Fruit fly (Drosophila melanogaster) whole organism, adult: ENCODE measurements around the gene Vps45.

Source experiments
- CG11617 ChIP-seq: fragments of 200-800 bp; sonication (Bioruptor generic); optimal IDR thresholded peaks from 2 replicates; lab custom pipeline; 2017; ENCODE audit warnings: mild to moderate bottlenecking, missing biosample characterization, missing genetic modification reagents, missing genetic modification characterization
- CG12768 ChIP-seq: fragments of 200-800 bp; sonication (Bioruptor generic); optimal IDR thresholded peaks from 2 replicates; lab custom pipeline; 2017; ENCODE audit warnings: missing biosample characterization, missing genetic modification characterization, mild to moderate bottlenecking, moderate library complexity, missing genetic modification reagents
- CG14711 ChIP-seq: fragments of 200-800 bp; sonication (Bioruptor generic); optimal IDR thresholded peaks from 2 replicates; lab custom pipeline; 2018; ENCODE audit warnings: missing biosample characterization, mild to moderate bottlenecking, missing genetic modification characterization, moderate library complexity
- CG1620 ChIP-seq: fragments of 200-800 bp; sonication (Bioruptor generic); optimal IDR thresholded peaks from 2 replicates; lab custom pipeline; 2016; ENCODE audit warnings: missing biosample characterization, missing genetic modification characterization
- CG33017 ChIP-seq: fragments of 200-800 bp; sonication (Bioruptor generic); optimal IDR thresholded peaks from 2 replicates; lab custom pipeline; 2018; ENCODE audit warnings: missing biosample characterization, mild to moderate bottlenecking, missing genetic modification characterization, moderate library complexity
- CG5204 ChIP-seq: fragments of 200-800 bp; sonication (Bioruptor generic); optimal IDR thresholded peaks from 2 replicates; lab custom pipeline; 2016; ENCODE audit warnings: missing biosample characterization, missing genetic modification characterization
- CG7045 ChIP-seq: fragments of 200-800 bp; sonication (Bioruptor generic); optimal IDR thresholded peaks from 2 replicates; lab custom pipeline; 2017; ENCODE audit warnings: missing biosample characterization, mild to moderate bottlenecking, missing genetic modification characterization
- CG7101 ChIP-seq: fragments of 200-800 bp; sonication (Bioruptor generic); optimal IDR thresholded peaks from 2 replicates; lab custom pipeline; 2018; ENCODE audit warnings: missing biosample characterization, mild to moderate bottlenecking, missing genetic modification characterization, moderate library complexity
- Clk ChIP-seq: fragments of 200-800 bp; sonication (Bioruptor generic); optimal IDR thresholded peaks from 2 replicates; lab custom pipeline; 2017; ENCODE audit warnings: missing biosample characterization, missing genetic modification characterization
- Crg-1 ChIP-seq: fragments of 200-800 bp; sonication (Bioruptor generic); optimal IDR thresholded peaks from 2 replicates; lab custom pipeline; 2016; ENCODE audit warnings: missing biosample characterization, missing genetic modification characterization
- Hr96 ChIP-seq: fragments of 200-800 bp; sonication (Bioruptor generic); optimal IDR thresholded peaks from 2 replicates; lab custom pipeline; 2016; ENCODE audit warnings: missing biosample characterization, missing genetic modification characterization
- Mnt ChIP-seq: fragments of 200-800 bp; sonication (Bioruptor generic); optimal IDR thresholded peaks from 2 replicates; lab custom pipeline; 2016; ENCODE audit warnings: missing biosample characterization, mild to moderate bottlenecking, missing genetic modification characterization
- bab1 ChIP-seq: fragments of 200-800 bp; sonication (Bioruptor generic); optimal IDR thresholded peaks from 3 replicates; lab custom pipeline; 2019; ENCODE audit warnings: missing biosample characterization, mild to moderate bottlenecking, missing genetic modification characterization, moderate library complexity
- cic ChIP-seq: fragments of 200-800 bp; sonication (Bioruptor generic); optimal IDR thresholded peaks from 2 replicates; lab custom pipeline; 2017; ENCODE audit warnings: missing biosample characterization, mild to moderate bottlenecking, missing genetic modification characterization, moderate library complexity
- cnc ChIP-seq, 2 experiments: fragments of >200 bp; optimal IDR thresholded peaks; 2 replicates each; lab custom pipeline; 2017
- kay ChIP-seq: fragments of 200-800 bp; sonication (Bioruptor generic); peaks from one replicate; lab custom pipeline; 2016; ENCODE audit warnings: missing biosample characterization, missing genetic modification characterization, borderline replicate concordance
- ovo ChIP-seq: fragments of 200-800 bp; sonication (Bioruptor generic); optimal IDR thresholded peaks from 2 replicates; lab custom pipeline; 2016; ENCODE audit warnings: missing biosample characterization, missing genetic modification characterization
- pad ChIP-seq: fragments of 200-800 bp; sonication (Bioruptor generic); optimal IDR thresholded peaks from 3 replicates; lab custom pipeline; 2017; ENCODE audit warnings: missing biosample characterization, missing genetic modification characterization, mild to moderate bottlenecking, moderate library complexity, missing genetic modification reagents
- tj ChIP-seq: fragments of 200-800 bp; sonication (Bioruptor generic); optimal IDR thresholded peaks from 3 replicates; lab custom pipeline; 2017; ENCODE audit warnings: missing biosample characterization, mild to moderate bottlenecking, missing genetic modification characterization, moderate library complexity
- toe ChIP-seq: fragments of 200-800 bp; sonication (Bioruptor generic); optimal IDR thresholded peaks from 2 replicates; lab custom pipeline; 2016; ENCODE audit warnings: missing biosample characterization, missing genetic modification characterization

The Vps45 gene

DNA sequence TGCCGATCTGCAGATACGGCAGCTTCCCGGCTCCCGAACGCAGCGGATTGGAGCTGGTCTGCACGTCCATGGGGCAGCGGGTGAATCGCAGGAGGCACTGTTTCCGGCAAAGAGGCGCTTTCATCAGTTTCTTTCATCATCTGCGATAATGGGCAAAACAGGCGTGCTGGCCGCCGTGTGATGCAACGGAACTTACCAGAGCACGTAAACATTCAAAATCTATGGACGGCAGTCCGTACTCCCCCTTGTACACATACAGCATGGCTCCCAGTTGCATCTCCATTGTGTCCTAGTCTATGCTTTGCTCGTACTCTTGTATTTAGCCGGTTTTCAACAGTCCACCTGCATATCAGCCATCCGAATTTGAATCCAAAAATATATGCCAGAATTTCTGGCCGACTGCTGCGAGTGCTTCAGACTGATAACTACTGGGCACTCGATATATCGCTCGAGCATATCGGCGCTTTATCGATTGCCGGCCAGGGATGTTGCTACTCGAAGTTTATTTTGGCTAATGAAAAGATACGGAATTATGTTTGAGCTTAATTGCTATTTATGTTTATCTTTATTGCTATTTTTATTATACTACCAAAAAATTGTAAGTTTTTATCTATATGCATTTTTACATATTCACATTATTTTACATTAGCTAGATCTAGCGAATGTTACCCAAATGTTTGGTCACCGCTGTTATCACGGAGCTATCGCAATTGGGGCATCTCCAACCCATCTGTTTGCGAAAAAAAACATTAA, at the start of gene Vps45, which contains the start of gene CG9393:
Gene Vps45 (plus strand): TSS at position 685 of the 753 bp plus-strand sequence.
Gene CG9393 (minus strand): TSS at position 434 of the 753 bp plus-strand sequence.
- TF ChIP-seq pad (GFP tag; lab: Kevin White, UChicago) (no peak), Clk (GFP tag; lab: Kevin White, UChicago) (no peak), cic (GFP tag; lab: Kevin White, UChicago) (no peak), Mnt (GFP tag; lab: Kevin White, UChicago) (peak; percentile 82), CG7045 (GFP tag; lab: Kevin White, UChicago) (peak; percentile 28), CG14711 (tag; lab: Kevin White, UChicago) (peak; percentile 74), CG12768 (GFP tag; lab: Kevin White, UChicago) (peak; percentile 32), cnc (optimal IDR thresholded peaks at IDR 0.05; lab: Kevin White, UChicago) (no peak), CG7101 (tag; lab: Kevin White, UChicago) (peak; percentile 63), CG1620 (GFP tag; lab: Kevin White, UChicago) (peak; percentile 75), CG11617 (GFP tag; lab: Kevin White, UChicago) (peak; percentile 70), Crg-1 (GFP tag; lab: Kevin White, UChicago) (peak; percentile 37), bab1 (GFP tag; lab: Kevin White, UChicago) (peak; percentile 57), toe (GFP tag; lab: Kevin White, UChicago) (no peak), CG33017 (tag; lab: Kevin White, UChicago) (peak; percentile 27), Hr96 (GFP tag; lab: Kevin White, UChicago) (no peak), CG5204 (no peak), kay (GFP tag; lab: Kevin White, UChicago) (no peak), ovo (GFP tag; lab: Kevin White, UChicago) (peak; percentile 56), tj (peak; percentile 26)

DNA sequence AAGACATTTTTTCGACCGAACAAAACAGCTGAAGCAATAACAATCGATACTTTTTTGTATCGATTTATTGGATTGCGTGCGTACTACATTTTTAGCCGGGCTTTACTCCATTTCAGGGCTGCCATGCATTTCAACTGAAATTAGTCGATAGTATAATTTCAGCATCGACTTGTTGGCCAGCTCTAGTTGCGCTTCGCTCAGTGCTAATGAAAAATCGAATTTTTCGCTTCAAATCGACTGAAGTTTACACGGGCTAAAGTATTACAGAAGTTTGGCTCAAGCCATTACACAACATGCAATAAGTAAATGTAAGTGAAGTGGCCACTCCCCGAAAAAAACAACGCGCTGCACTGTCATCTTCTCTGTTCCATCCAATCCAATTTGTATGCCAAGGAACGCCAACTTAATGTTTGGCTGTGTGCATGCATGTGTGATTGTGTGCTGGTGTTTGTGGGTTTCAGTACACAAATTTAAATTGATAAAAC, 47.8 kb upstream of the Vps45 start, which contains the start of the genes mRpL47, CG8176 and Kdm3:
Gene mRpL47 (minus strand): TSS at position 49 of the 485 bp plus-strand sequence.
Gene CG8176 (plus strand): TSS at position 148 of the 485 bp plus-strand sequence.
Gene Kdm3 (plus strand): TSS at position 148 of the 485 bp plus-strand sequence.
- TF ChIP-seq CG14711 (tag; lab: Kevin White, UChicago) (peak; percentile 80), cnc (optimal IDR thresholded peaks at IDR 0.05; lab: Kevin White, UChicago) (no peak), CG33017 (tag; lab: Kevin White, UChicago) (no peak), ovo (GFP tag; lab: Kevin White, UChicago) (peak; percentile 1), CG12768 (GFP tag; lab: Kevin White, UChicago) (peak; percentile 22), Mnt (GFP tag; lab: Kevin White, UChicago) (peak; percentile 89), cic (GFP tag; lab: Kevin White, UChicago) (peak; percentile 78), CG5204 (no peak), toe (GFP tag; lab: Kevin White, UChicago) (no peak), Clk (GFP tag; lab: Kevin White, UChicago) (peak; percentile 63), CG7101 (tag; lab: Kevin White, UChicago) (peak; percentile 61), Crg-1 (GFP tag; lab: Kevin White, UChicago) (peak; percentile 37), pad (GFP tag; lab: Kevin White, UChicago) (peak; percentile 45), CG7045 (GFP tag; lab: Kevin White, UChicago) (peak; percentile 5), CG1620 (GFP tag; lab: Kevin White, UChicago) (peak; percentile 86), CG11617 (GFP tag; lab: Kevin White, UChicago) (peak; percentile 73), bab1 (GFP tag; lab: Kevin White, UChicago) (peak; percentile 80), Hr96 (GFP tag; lab: Kevin White, UChicago) (no peak), kay (GFP tag; lab: Kevin White, UChicago) (no peak), tj (peak; percentile 54)

DNA sequence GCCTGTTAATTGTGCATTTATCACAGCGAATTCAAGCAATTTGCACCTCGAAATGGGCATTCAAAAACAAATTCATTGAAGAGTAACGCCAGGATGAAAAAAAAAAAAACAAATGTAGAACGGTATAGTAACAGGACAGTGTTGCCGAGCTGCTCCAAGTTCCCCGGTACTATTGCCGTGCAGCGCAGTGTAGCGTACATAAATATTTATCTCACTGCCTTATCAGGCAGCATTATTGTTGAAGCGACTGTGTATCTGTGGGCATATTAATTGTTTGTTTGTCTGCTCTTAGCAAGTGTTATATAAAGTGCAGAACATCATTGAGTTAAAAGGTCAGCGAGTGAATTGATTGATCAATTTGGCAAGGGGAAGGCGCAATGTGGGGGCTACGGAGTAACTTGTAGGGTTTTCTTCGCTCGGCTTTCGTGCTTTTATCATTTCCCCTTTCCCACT, 47.3 kb upstream of the Vps45 start:
- TF ChIP-seq CG14711 (tag; lab: Kevin White, UChicago) (peak; percentile 31), Mnt (GFP tag; lab: Kevin White, UChicago) (no peak), ovo (GFP tag; lab: Kevin White, UChicago) (peak; percentile 12)

DNA sequence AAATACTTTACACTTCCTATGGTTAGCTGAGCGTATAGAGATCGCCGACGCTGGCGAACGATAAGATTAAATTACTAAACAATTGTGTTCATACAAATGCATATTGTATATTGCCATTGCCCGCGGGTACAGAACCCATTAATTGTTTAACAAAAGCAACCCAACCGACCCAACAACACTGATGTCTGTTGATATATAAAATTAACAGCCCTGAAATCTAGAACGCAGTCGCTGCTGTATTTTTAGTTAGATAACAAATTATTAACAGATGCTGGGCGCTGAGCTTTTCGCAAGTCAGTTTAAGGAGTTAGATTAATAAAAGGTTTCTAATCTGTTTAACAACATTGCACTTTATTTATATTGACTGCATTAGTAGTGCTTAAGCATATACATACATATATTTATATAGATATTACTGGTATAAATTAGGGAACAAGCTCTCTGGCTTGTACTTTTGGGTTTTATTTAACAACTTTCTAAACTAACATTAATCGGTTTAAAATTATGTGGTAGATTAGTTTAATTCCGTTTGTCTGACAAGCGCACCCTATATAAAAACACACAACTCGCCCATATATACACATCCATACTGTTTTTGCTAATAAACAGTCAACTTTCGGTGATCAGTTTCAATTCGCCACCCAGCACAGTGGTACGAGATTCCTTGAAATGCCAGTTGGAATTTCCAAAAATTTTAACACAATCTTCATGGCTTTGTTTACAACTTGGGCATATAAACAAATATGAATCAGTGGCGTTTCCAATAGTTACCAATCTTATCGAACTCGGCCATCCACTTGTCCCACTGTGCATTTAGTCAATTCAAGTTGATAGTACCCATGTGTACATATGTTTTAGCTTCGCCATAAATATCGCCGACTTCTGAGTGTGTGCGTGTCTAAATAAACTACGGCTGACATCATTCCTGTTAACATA, 35.5 kb upstream of the Vps45 start:
- TF ChIP-seq kay (GFP tag; lab: Kevin White, UChicago): peak; percentile 91
- peak; percentile 86 for TF ChIP-seq CG14711 (tag; lab: Kevin White, UChicago)
- TF ChIP-seq CG5204: no peak
- no peak for TF ChIP-seq toe (GFP tag; lab: Kevin White, UChicago)
- peak; percentile 83 for TF ChIP-seq cic (GFP tag; lab: Kevin White, UChicago)
- TF ChIP-seq Clk (GFP tag; lab: Kevin White, UChicago): peak; percentile 90
- peak; percentile 81 for TF ChIP-seq Mnt (GFP tag; lab: Kevin White, UChicago)
- peak; percentile 40 for TF ChIP-seq bab1 (GFP tag; lab: Kevin White, UChicago)
- TF ChIP-seq ovo (GFP tag; lab: Kevin White, UChicago): no peak
- TF ChIP-seq CG12768 (GFP tag; lab: Kevin White, UChicago): peak; percentile 95
- peak; percentile 92 for TF ChIP-seq CG33017 (tag; lab: Kevin White, UChicago)
- TF ChIP-seq tj: peak; percentile 50
- TF ChIP-seq pad (GFP tag; lab: Kevin White, UChicago): peak; percentile 64
- peak; percentile 96 for TF ChIP-seq CG7045 (GFP tag; lab: Kevin White, UChicago)
- no peak for TF ChIP-seq cnc (optimal IDR thresholded peaks at IDR 0.05; lab: Kevin White, UChicago)
- TF ChIP-seq Hr96 (GFP tag; lab: Kevin White, UChicago): peak; percentile 94
- peak; percentile 60 for TF ChIP-seq CG11617 (GFP tag; lab: Kevin White, UChicago)
- no peak for TF ChIP-seq Crg-1 (GFP tag; lab: Kevin White, UChicago)
- TF ChIP-seq CG7101 (tag; lab: Kevin White, UChicago): peak; percentile 91
- peak; percentile 14 for TF ChIP-seq CG1620 (GFP tag; lab: Kevin White, UChicago)
